Fruit fly (Drosophila melanogaster): ENCODE measurements around the gene CG16782.
A peak's percentile ranks its signal among the peaks of the same experiment; 100 is the strongest.

The CG16782 gene

DNA sequence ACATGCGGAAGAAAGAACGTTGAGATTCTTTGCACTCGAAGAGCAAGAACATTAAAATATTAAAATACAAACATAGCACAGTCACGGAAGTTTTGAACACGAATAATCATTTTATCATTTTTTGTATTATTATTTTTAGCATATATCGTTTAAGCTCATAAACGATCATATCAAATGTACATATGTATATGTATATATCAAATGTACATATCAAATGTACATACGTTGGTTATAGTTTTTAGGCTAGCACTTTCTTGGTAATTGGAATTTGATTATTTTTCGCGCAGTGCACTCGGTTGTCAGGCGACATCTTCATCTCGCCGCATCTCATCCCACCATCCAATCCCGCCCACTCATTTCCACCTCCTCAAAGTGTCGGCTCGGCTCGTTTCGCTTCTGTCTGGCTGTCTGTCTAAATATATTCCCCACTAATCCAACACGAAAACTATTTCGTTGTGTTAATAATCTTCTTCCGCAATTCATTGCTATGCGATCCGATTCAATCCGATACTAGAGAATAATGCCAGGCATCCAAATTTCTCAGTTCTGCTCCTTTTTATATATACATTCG lies 4.5 kb downstream of the CG16782 start (continued):
- TF ChIP-seq otp (GFP tag; IDR thresholded peaks at IDR 0.05) = no peak
- no peak for TF ChIP-seq chm (GFP tag; IDR thresholded peaks at IDR 0.05)
- peak; percentile 14 for TF ChIP-seq Fer1 (GFP tag; optimal IDR thresholded peaks at IDR 0.05)
- no peak for TF ChIP-seq Opbp (GFP tag; IDR thresholded peaks at IDR 0.05; ENCODE audit: partially characterized antibody)
- TF ChIP-seq CG1233 (GFP tag; optimal IDR thresholded peaks at IDR 0.05) = no peak
- TF ChIP-seq Ptx1 (GFP tag; IDR thresholded peaks at IDR 0.05) = peak; percentile 56
- TF ChIP-seq CG34376 (GFP tag; optimal IDR thresholded peaks at IDR 0.05) = no peak
- TF ChIP-seq CG12942 (GFP tag; optimal IDR thresholded peaks at IDR 0.05) = peak; percentile 5
- TF ChIP-seq Jarid2 (GFP tag; optimal IDR thresholded peaks at IDR 0.05) = no peak
- TF ChIP-seq Meics (GFP tag; optimal IDR thresholded peaks at IDR 0.05) = peak; percentile 54
- TF ChIP-seq Atf3 (GFP tag; optimal IDR thresholded peaks at IDR 0.05) = no peak
- no peak for TF ChIP-seq sens-2 (GFP tag; IDR thresholded peaks at IDR 0.05)
- no peak for TF ChIP-seq Nf-YB (GFP tag; optimal IDR thresholded peaks at IDR 0.05)
- TF ChIP-seq bsh (GFP tag; optimal IDR thresholded peaks at IDR 0.05) = peak in 1 of 2 experiments; percentile 72
- TF ChIP-seq CG10959 (GFP tag; IDR thresholded peaks at IDR 0.05) = no peak
- no peak for TF ChIP-seq klu (GFP tag; IDR thresholded peaks at IDR 0.05)
- TF ChIP-seq H15 (GFP tag; IDR thresholded peaks at IDR 0.05) = no peak
- no peak for TF ChIP-seq pros (GFP tag; optimal IDR thresholded peaks at IDR 0.05)
- TF ChIP-seq Drgx (GFP tag; IDR thresholded peaks at IDR 0.05) = no peak
- TF ChIP-seq Six4 (GFP tag; optimal IDR thresholded peaks at IDR 0.05) = peak; percentile 32
- no peak for TF ChIP-seq schlank (tag; optimal IDR thresholded peaks at IDR 0.05)
- peak; percentile 12 for TF ChIP-seq dmrt11E (tag; optimal IDR thresholded peaks at IDR 0.05)
- TF ChIP-seq kni (GFP tag; optimal IDR thresholded peaks at IDR 0.05) = no peak
- TF ChIP-seq fd102C (GFP tag; optimal IDR thresholded peaks at IDR 0.05) = no peak
- no peak for TF ChIP-seq Doc3 (GFP tag; IDR thresholded peaks at IDR 0.05; ENCODE audit: partially characterized antibody)
- no peak for TF ChIP-seq Tbp (GFP tag; optimal IDR thresholded peaks at IDR 0.05)
- peak; percentile 31; the same call in 1 of the 2 replicates for TF ChIP-seq CG9932 (GFP tag; IDR thresholded peaks at IDR 0.05)
- TF ChIP-seq ato (GFP tag; IDR thresholded peaks at IDR 0.05; ENCODE audit: partially characterized antibody) = no peak
- TF ChIP-seq CG10979 (tag; optimal IDR thresholded peaks at IDR 0.05) = peak; percentile 65
- peak; percentile 53 for TF ChIP-seq CG8388 (GFP tag; optimal IDR thresholded peaks at IDR 0.05)
- no peak for TF ChIP-seq gt (GFP tag; IDR thresholded peaks at IDR 0.05)
- no peak for TF ChIP-seq so (GFP tag; IDR thresholded peaks at IDR 0.05)
- peak; percentile 19 for TF ChIP-seq CG13775 (GFP tag; optimal IDR thresholded peaks at IDR 0.05)
- peak; percentile 33 for TF ChIP-seq CG5180 (GFP tag; optimal IDR thresholded peaks at IDR 0.05)
- no peak for TF ChIP-seq pho (GFP tag; optimal IDR thresholded peaks at IDR 0.05)
- TF ChIP-seq Ssrp (tag; optimal IDR thresholded peaks at IDR 0.05) = peak; percentile 65
- no peak for TF ChIP-seq gcm2 (GFP tag; optimal IDR thresholded peaks at IDR 0.05)
- TF ChIP-seq fru (optimal IDR thresholded peaks at IDR 0.05) = no peak
- no peak for TF ChIP-seq luna (GFP tag; optimal IDR thresholded peaks at IDR 0.05)
- TF ChIP-seq HLH3B (GFP tag; IDR thresholded peaks at IDR 0.05) = 0 out of 2 replicates have a peak, but pooled peaks have one; percentile 19
- TF ChIP-seq prd (optimal IDR thresholded peaks at IDR 0.05) = no peak
- TF ChIP-seq prd (GFP tag; IDR thresholded peaks at IDR 0.05) = no peak; the same call in 2 of the 3 replicates
- no peak for TF ChIP-seq wdn (GFP tag; IDR thresholded peaks at IDR 0.05)
- TF ChIP-seq Oaz (GFP tag; IDR thresholded peaks at IDR 0.05) = no peak
- no peak for TF ChIP-seq CG2199 (GFP tag; IDR thresholded peaks at IDR 0.05)
- no peak for TF ChIP-seq CG15479 (GFP tag; optimal IDR thresholded peaks at IDR 0.05)
- peak; percentile 49 for TF ChIP-seq nerfin-1 (tag; optimal IDR thresholded peaks at IDR 0.05)
- TF ChIP-seq CG6813 (GFP tag; optimal IDR thresholded peaks at IDR 0.05) = peak; percentile 24
- TF ChIP-seq CG10209 (GFP tag; optimal IDR thresholded peaks at IDR 0.05) = peak; percentile 45
- no peak for TF ChIP-seq CG7357 (GFP tag; IDR thresholded peaks at IDR 0.05)
- TF ChIP-seq Vsx1 (GFP tag; optimal IDR thresholded peaks at IDR 0.05) = no peak
